Worm (Caenorhabditis elegans): ENCODE data around the gene pmk-3.

DNA sequence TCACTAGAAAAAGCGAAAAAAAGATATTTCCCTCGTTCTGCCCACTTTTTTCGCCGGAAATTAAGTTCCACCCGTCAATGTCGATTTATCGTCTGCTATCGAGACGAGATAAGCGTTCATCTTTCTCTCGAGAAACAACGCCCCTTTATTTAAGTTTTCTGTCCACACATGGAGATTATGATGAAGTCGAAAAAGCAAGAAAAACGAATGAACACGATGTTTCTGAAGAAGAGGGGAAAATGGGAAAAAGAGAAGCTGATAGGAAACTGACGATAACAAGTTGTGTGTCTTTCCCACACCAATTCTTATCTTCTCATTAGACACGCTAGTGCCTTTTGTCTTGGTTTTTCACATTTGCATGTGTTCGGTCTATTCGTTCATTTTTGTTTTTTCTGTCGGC lies 35.8 kb downstream of the pmk-3 start:
- TF ChIP-seq che-1 (tag; optimal IDR thresholded peaks at IDR 0.05) (no peak), K02D7.2 (tag; optimal IDR thresholded peaks at IDR 0.05) (no peak), hlh-30 (tag; optimal IDR thresholded peaks at IDR 0.05; ENCODE audit: insufficient read depth) (no peak), fkh-10 (GFP tag; optimal IDR thresholded peaks at IDR 0.05) (no peak), unc-55 (GFP tag; optimal IDR thresholded peaks at IDR 0.05) (no peak), dve-1 (tag; optimal IDR thresholded peaks at IDR 0.05) (no peak), ceh-2 (tag; optimal IDR thresholded peaks at IDR 0.05) (no peak), odd-2 (tag; optimal IDR thresholded peaks at IDR 0.05) (no peak)

Measured in whole organism, late embryonic.